Worm (Caenorhabditis elegans): ENCODE results near the gene acdh-2.

DNA sequence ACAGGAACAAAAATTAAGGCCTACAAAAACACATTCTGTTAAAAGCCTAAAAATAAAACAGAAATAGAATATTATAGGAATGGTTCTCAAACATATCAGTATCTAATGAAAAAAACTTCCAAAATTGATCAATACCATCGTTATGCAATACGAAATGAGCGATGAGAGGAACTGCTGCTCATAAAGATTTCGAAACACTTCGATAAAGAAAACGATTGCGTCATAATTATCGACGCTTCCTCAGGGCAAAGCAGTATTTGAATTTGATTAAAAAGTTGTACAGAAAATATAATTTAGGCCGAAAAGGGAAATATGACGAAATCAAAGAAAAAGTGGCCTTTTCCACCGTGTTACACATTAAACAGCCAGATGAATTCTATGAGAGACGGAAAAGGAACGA is 29.2 kb downstream of the acdh-2 start:
- TF ChIP-seq ces-1 (GFP tag; optimal IDR thresholded peaks at IDR 0.05) = no peak
- TF ChIP-seq snpc-4 (tag; optimal IDR thresholded peaks at IDR 0.05) = no peak
- TF ChIP-seq ztf-11 (tag; optimal IDR thresholded peaks at IDR 0.05) = no peak
- no peak for TF ChIP-seq lin-13 (tag; optimal IDR thresholded peaks at IDR 0.05)
- no peak for TF ChIP-seq nhr-76 (tag; optimal IDR thresholded peaks at IDR 0.05)
- no peak for TF ChIP-seq blmp-1 (tag; optimal IDR thresholded peaks at IDR 0.05)
- no peak for TF ChIP-seq mep-1 (tag; optimal IDR thresholded peaks at IDR 0.05)
- no peak for TF ChIP-seq lsy-2 (tag; optimal IDR thresholded peaks at IDR 0.05)
